Worm (Caenorhabditis elegans): ENCODE data around the gene F59D12.3.

The F59D12.3 gene

ce11 chrX:15607498-15608019 is 43.2 kb downstream of the F59D12.3 start, which contains the start of gene nipi-3 (continued):
- TF ChIP-seq tlf-1 (GFP tag; optimal IDR thresholded peaks at IDR 0.05) (peak; percentile 70), egrh-3 (GFP tag; IDR thresholded peaks at IDR 0.05) (peak; percentile 68), hmg-20 (GFP tag; IDR thresholded peaks at IDR 0.05) (0 out of 2 replicates have a peak, but pooled peaks have one; percentile 35), lin-26 (GFP tag; IDR thresholded peaks at IDR 0.05) (peak; percentile 83), B0035.1 (tag; optimal IDR thresholded peaks at IDR 0.05) (peak; percentile 21), madf-3 (GFP tag; IDR thresholded peaks at IDR 0.05) (0 out of 2 replicates have a peak, but pooled peaks have one; percentile 66), gei-17 (GFP tag; optimal IDR thresholded peaks at IDR 0.05) (peak; percentile 75), F57C9.4 (tag; optimal IDR thresholded peaks at IDR 0.05) (no peak), Y95B8A.8 (GFP tag; IDR thresholded peaks at IDR 0.05) (peak; percentile 77; the same call in 1 of the 2 replicates), atf-7 (tag; optimal IDR thresholded peaks at IDR 0.05) (peak; percentile 92), ztf-26 (tag; optimal IDR thresholded peaks at IDR 0.05) (peak; percentile 92), F23B12.7 (tag; optimal IDR thresholded peaks at IDR 0.05; ENCODE audit: insufficient read depth) (peak; percentile 78), C06A6.2 (GFP tag; conservative IDR thresholded peaks at IDR 0.05) (peak; percentile 87), hsf-1 (GFP tag; IDR thresholded peaks at IDR 0.05) (peak; percentile 77), lin-54 (GFP tag; optimal IDR thresholded peaks at IDR 0.05) (peak; percentile 53), K11D2.4 (GFP tag; IDR thresholded peaks at IDR 0.05) (peak; percentile 95), somi-1 (GFP tag; optimal IDR thresholded peaks at IDR 0.05) (peak; percentile 86), chd-7 (tag; optimal IDR thresholded peaks at IDR 0.05) (peak; percentile 83), snpc-4 (GFP tag; optimal IDR thresholded peaks at IDR 0.05) (peak; percentile 18), snpc-4 (tag; optimal IDR thresholded peaks at IDR 0.05) (peak; percentile 13 to 74 (median 66)), dox-1 (GFP tag; IDR thresholded peaks at IDR 0.05) (peak; percentile 87), him-1 (tag; optimal IDR thresholded peaks at IDR 0.05) (no peak), lsy-27 (tag; optimal IDR thresholded peaks at IDR 0.05; ENCODE audit: borderline replicate concordance, insufficient read depth) (no peak), F22D6.2 (tag; optimal IDR thresholded peaks at IDR 0.05) (peak; percentile 61), ets-4 (GFP tag; optimal IDR thresholded peaks at IDR 0.05) (peak; percentile 56), nfya-1 (tag; optimal IDR thresholded peaks at IDR 0.05; ENCODE audit: borderline replicate concordance, insufficient read depth) (no peak), Y56A3A.18 (GFP tag; IDR thresholded peaks at IDR 0.05) (peak; percentile 69; the same call in 1 of the 2 replicates), ZK185.1 (tag; optimal IDR thresholded peaks at IDR 0.05; ENCODE audit: poor library complexity, severe bottlenecking) (peak; percentile 84), pbrm-1 (GFP tag; IDR thresholded peaks at IDR 0.05) (peak; percentile 90), let-607 (tag; optimal IDR thresholded peaks at IDR 0.05) (peak; percentile 73 to 91), attf-5 (GFP tag; optimal IDR thresholded peaks at IDR 0.05) (peak; percentile 95), nhr-80 (tag; optimal IDR thresholded peaks at IDR 0.05) (peak; percentile 99), B0336.3 (GFP tag; IDR thresholded peaks at IDR 0.05) (peak; percentile 73), tbp1 (GFP tag; optimal IDR thresholded peaks at IDR 0.05) (peak; percentile 63), K12H6.12 (tag; optimal IDR thresholded peaks at IDR 0.05) (peak; percentile 92), C17E4.6 (GFP tag; IDR thresholded peaks at IDR 0.05) (0 out of 2 replicates have a peak, but pooled peaks have one; percentile 27), nfyb-1 (GFP tag; IDR thresholded peaks at IDR 0.05) (peak; percentile 92), madf-10 (tag; optimal IDR thresholded peaks at IDR 0.05) (peak; percentile 90), ztf-22 (GFP tag; optimal IDR thresholded peaks at IDR 0.05) (peak; percentile 87), let-526 (GFP tag; IDR thresholded peaks at IDR 0.05) (peak; percentile 88), lir-1 (GFP tag; conservative IDR thresholded peaks at IDR 0.05) (peak; percentile 77; the same call in 1 of the 2 replicates), unc-62 (GFP tag; optimal IDR thresholded peaks at IDR 0.05) (peak; percentile 93), ztf-3 (GFP tag; optimal IDR thresholded peaks at IDR 0.05) (peak; percentile 58), egl-44 (GFP tag; IDR thresholded peaks at IDR 0.05) (peak; percentile 81)

Measured in whole organism, young adult.